Fruit fly (Drosophila melanogaster): ENCODE measurements around the gene Or85f.

Gene Or85f

DNA sequence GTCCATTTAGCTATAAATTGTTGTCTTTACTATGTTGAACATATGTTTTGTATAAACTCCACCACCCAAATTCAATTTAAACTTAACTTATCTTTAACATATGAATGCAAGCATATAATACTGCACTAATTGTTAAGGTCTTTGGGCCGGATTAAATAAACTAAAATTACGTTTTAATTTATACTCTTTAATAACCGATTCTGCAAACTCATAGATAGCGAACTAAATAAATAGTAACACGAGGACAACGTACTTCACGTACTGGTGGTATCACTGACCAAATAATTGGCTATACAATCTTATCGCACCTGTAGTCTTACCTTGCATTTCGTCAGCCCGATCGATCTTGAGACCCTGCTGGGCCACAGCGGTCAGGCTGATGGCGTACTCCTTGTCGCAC lies 5.6 kb upstream of the Or85f start:
- peak; percentile 20 for TF ChIP-seq grn (GFP tag; optimal IDR thresholded peaks at IDR 0.05)
- TF ChIP-seq sens (GFP tag): peak; percentile 53
- TF ChIP-seq CG14710 (tag; optimal IDR thresholded peaks at IDR 0.05): no peak
- peak; percentile 53 for TF ChIP-seq exex (tag; optimal IDR thresholded peaks at IDR 0.05)
- TF ChIP-seq Vsx1 (GFP tag; optimal IDR thresholded peaks at IDR 0.05): peak; percentile 3

DNA sequence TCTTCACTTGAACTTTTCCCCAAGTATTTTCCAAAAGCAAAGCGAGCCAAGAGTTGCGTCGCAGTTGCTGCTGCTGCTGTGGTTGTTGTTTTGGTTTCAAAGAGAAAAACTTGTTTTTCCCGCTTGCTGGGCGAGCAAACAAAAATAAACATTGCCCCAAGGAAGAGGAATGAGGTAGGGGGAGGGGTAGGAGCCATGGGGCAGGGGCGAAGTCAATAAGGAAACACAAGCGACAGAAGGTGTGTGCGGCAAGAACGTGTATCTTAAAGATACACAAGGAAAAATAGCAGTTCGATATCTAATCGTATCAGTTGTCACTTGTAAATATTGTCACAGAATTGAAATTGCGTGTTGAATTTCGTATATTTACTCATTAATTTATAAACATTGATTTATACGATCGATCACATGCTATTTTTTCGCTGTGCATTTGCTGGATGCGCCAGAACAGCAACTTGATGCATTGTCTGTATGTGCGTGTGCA lies 4.4 kb upstream of the Or85f start:
- peak; percentile 59 for TF ChIP-seq corto (GFP tag; optimal IDR thresholded peaks at IDR 0.05)
- peak in 1 of 2 experiments; percentile 25 for TF ChIP-seq Hr78 (GFP tag; optimal IDR thresholded peaks at IDR 0.05)
- peak; percentile 48 for TF ChIP-seq TFAM (GFP tag; optimal IDR thresholded peaks at IDR 0.05)
- TF ChIP-seq CG12236 (GFP tag; optimal IDR thresholded peaks at IDR 0.05): no peak
- TF ChIP-seq oc (tag; optimal IDR thresholded peaks at IDR 0.05): peak; percentile 66
- no peak for TF ChIP-seq Neu2 (GFP tag; optimal IDR thresholded peaks at IDR 0.05; ENCODE audit: borderline replicate concordance)
- TF ChIP-seq CG3726 (GFP tag; IDR thresholded peaks at IDR 0.05): peak; percentile 77; the same call in 2 of the 3 replicates
- TF ChIP-seq CG11456 (GFP tag; IDR thresholded peaks at IDR 0.05): no peak
- no peak for TF ChIP-seq maf-S (GFP tag; optimal IDR thresholded peaks at IDR 0.05)
- 0 out of 2 replicates have a peak, but pooled peaks have one; percentile 24 for TF ChIP-seq CG16779 (GFP tag; IDR thresholded peaks at IDR 0.05)
- TF ChIP-seq CG17912 (GFP tag; optimal IDR thresholded peaks at IDR 0.05): no peak
- peak; percentile 58 for TF ChIP-seq CG10147 (GFP tag; optimal IDR thresholded peaks at IDR 0.05)
- no peak for TF ChIP-seq CG1832 (GFP tag; optimal IDR thresholded peaks at IDR 0.05)
- TF ChIP-seq CG15479 (GFP tag; optimal IDR thresholded peaks at IDR 0.05): no peak
- TF ChIP-seq gce (GFP tag; IDR thresholded peaks at IDR 0.05): peak; percentile 70; the same call in 2 of the 3 replicates
- TF ChIP-seq CG4730 (GFP tag; IDR thresholded peaks at IDR 0.05): peak; percentile 49; the same call in 1 of the 2 replicates
- 0 out of 2 replicates have a peak, but pooled peaks have one; percentile 23 for TF ChIP-seq aop (GFP tag; IDR thresholded peaks at IDR 0.05)
- TF ChIP-seq ssp (GFP tag; IDR thresholded peaks at IDR 0.05): peak; percentile 39; the same call in 1 of the 2 replicates
- peak; percentile 22; the same call in 1 of the 2 replicates for TF ChIP-seq al (GFP tag; IDR thresholded peaks at IDR 0.05)
- no peak for TF ChIP-seq Atf3 (GFP tag; optimal IDR thresholded peaks at IDR 0.05)
- TF ChIP-seq CG17361 (GFP tag; IDR thresholded peaks at IDR 0.05): peak; percentile 67
- TF ChIP-seq Hey (tag; optimal IDR thresholded peaks at IDR 0.05): peak; percentile 48
- TF ChIP-seq ken (GFP tag; IDR thresholded peaks at IDR 0.05): peak; percentile 66; the same call in 2 of the 3 replicates
- peak; percentile 87 for TF ChIP-seq Spps (tag; optimal IDR thresholded peaks at IDR 0.05)
- TF ChIP-seq br (optimal IDR thresholded peaks at IDR 0.05): no peak
- TF ChIP-seq chn (GFP tag; optimal IDR thresholded peaks at IDR 0.05): peak; percentile 33
- TF ChIP-seq CG33557 (GFP tag; optimal IDR thresholded peaks at IDR 0.05): peak; percentile 93
- TF ChIP-seq tin (GFP tag; optimal IDR thresholded peaks at IDR 0.05): peak; percentile 64
- TF ChIP-seq sim (GFP tag; IDR thresholded peaks at IDR 0.05): peak; percentile 66
- TF ChIP-seq repo (GFP tag; optimal IDR thresholded peaks at IDR 0.05): no peak
- peak; percentile 73 for TF ChIP-seq dysf (GFP tag; IDR thresholded peaks at IDR 0.05)
- peak; percentile 36; the same call in 1 of the 2 replicates for TF ChIP-seq CG10321 (GFP tag; IDR thresholded peaks at IDR 0.05)
- peak; percentile 60 for TF ChIP-seq CG1602 (GFP tag; optimal IDR thresholded peaks at IDR 0.05)
- TF ChIP-seq scrt (GFP tag; optimal IDR thresholded peaks at IDR 0.05): peak; percentile 39
- peak; percentile 78 for TF ChIP-seq caup (GFP tag; optimal IDR thresholded peaks at IDR 0.05; ENCODE audit: severe bottlenecking)
- TF ChIP-seq lilli (GFP tag; optimal IDR thresholded peaks at IDR 0.05): no peak
- TF ChIP-seq Gsc (GFP tag; IDR thresholded peaks at IDR 0.05): no peak
- TF ChIP-seq bbx (GFP tag; IDR thresholded peaks at IDR 0.05; ENCODE audit: partially characterized antibody): 0 out of 2 replicates have a peak, but pooled peaks have one; percentile 18
- TF ChIP-seq Hmx (GFP tag; optimal IDR thresholded peaks at IDR 0.05): no peak
- peak; percentile 46 for TF ChIP-seq Chrac-16 (GFP tag; optimal IDR thresholded peaks at IDR 0.05)
- TF ChIP-seq nau (GFP tag; optimal IDR thresholded peaks at IDR 0.05): peak; percentile 65
- TF ChIP-seq C15 (GFP tag; IDR thresholded peaks at IDR 0.05): 0 out of 3 replicates have a peak, but pooled peaks have one; percentile 6
- TF ChIP-seq so (GFP tag; IDR thresholded peaks at IDR 0.05): peak; percentile 80
- TF ChIP-seq Fer1 (GFP tag; optimal IDR thresholded peaks at IDR 0.05): peak; percentile 70
